Fruit fly (Drosophila melanogaster) whole organism, embryonic: ENCODE data around the gene CG11670.

ENCODE experiments used
- Atf6 ChIP-seq: fragments of 200-800 bp; sonication (Bioruptor generic); IDR thresholded peaks from 2 replicates; pipeline ENCODE4 v1.3.6; 2022; ENCODE audit warnings: missing biosample characterization, missing genetic modification characterization
- CG13123 ChIP-seq: fragments of 200-800 bp; sonication (Bioruptor generic); optimal IDR thresholded peaks from 2 replicates; lab custom pipeline; 2016; ENCODE audit warnings: missing biosample characterization, missing genetic modification characterization
- CG14014 ChIP-seq: fragments of 200-800 bp; sonication (Bioruptor generic); IDR thresholded peaks from 2 replicates; pipeline ENCODE4 v1.3.6; 2022; ENCODE audit warnings: missing biosample characterization, missing genetic modification characterization
- CG14441 ChIP-seq: fragments of 200-800 bp; sonication (Bioruptor generic); IDR thresholded peaks from 2 replicates; pipeline ENCODE4 v1.3.6; 2022; ENCODE audit warnings: missing biosample characterization, missing genetic modification characterization
- CG15073 ChIP-seq: fragments of 200-800 bp; sonication (Bioruptor generic); optimal IDR thresholded peaks from 2 replicates; lab custom pipeline; 2016; ENCODE audit warnings: missing biosample characterization, missing genetic modification characterization
- CG17186 ChIP-seq: fragments of 200-800 bp; sonication (Bioruptor generic); optimal IDR thresholded peaks from 3 replicates; lab custom pipeline; 2017; ENCODE audit warnings: missing biosample characterization, missing genetic modification reagents, missing genetic modification characterization
- CG18764 ChIP-seq: fragments of 200-800 bp; sonication (Bioruptor generic); optimal IDR thresholded peaks from 3 replicates; lab custom pipeline; 2016; ENCODE audit warnings: missing biosample characterization, missing genetic modification characterization
- CG2129 ChIP-seq: fragments of 200-800 bp; sonication (Bioruptor generic); IDR thresholded peaks from 2 replicates; pipeline ENCODE4 v1.3.6; 2022; ENCODE audit warnings: missing biosample characterization, missing genetic modification characterization; ENCODE audit not compliant: partially characterized antibody
- CG2199 ChIP-seq: fragments of 200-800 bp; sonication (Bioruptor generic); IDR thresholded peaks from 3 replicates; pipeline ENCODE4 v1.3.6; 2022; ENCODE audit warnings: missing biosample characterization, missing genetic modification characterization
- CG2678 ChIP-seq: fragments of 200-800 bp; sonication (Bioruptor generic); optimal IDR thresholded peaks from 3 replicates; lab custom pipeline; 2019; ENCODE audit warnings: missing biosample characterization, mild to moderate bottlenecking, missing genetic modification characterization, moderate library complexity
- CG3065 ChIP-seq: fragments of 200-800 bp; sonication (Bioruptor generic); optimal IDR thresholded peaks from 2 replicates; lab custom pipeline; 2016; ENCODE audit warnings: missing biosample characterization, missing genetic modification characterization
- CG34376 ChIP-seq: fragments of 200-800 bp; sonication (Bioruptor generic); optimal IDR thresholded peaks from 2 replicates; lab custom pipeline; 2018; ENCODE audit warnings: missing biosample characterization, mild to moderate bottlenecking, missing genetic modification characterization
- CG3995 ChIP-seq: fragments of 200-800 bp; sonication (Bioruptor generic); optimal IDR thresholded peaks from 3 replicates; lab custom pipeline; 2016; ENCODE audit warnings: missing biosample characterization, missing genetic modification characterization
- CG6791 ChIP-seq: fragments of 200-800 bp; sonication (Bioruptor generic); IDR thresholded peaks from 3 replicates; pipeline ENCODE4 v1.3.6; 2022; ENCODE audit warnings: missing biosample characterization, missing genetic modification characterization; ENCODE audit not compliant: partially characterized antibody
- CG6813 ChIP-seq: fragments of 200-800 bp; sonication (Bioruptor generic); optimal IDR thresholded peaks from 2 replicates; lab custom pipeline; 2017; ENCODE audit warnings: missing biosample characterization, missing genetic modification characterization, mild to moderate bottlenecking, moderate library complexity, missing genetic modification reagents
- CG9437 ChIP-seq: fragments of 200-800 bp; sonication (Bioruptor generic); optimal IDR thresholded peaks from 2 replicates; lab custom pipeline; 2018; ENCODE audit warnings: missing biosample characterization, mild to moderate bottlenecking, missing genetic modification characterization
- CTCF ChIP-seq: fragments of 200-800 bp; sonication (Bioruptor generic); optimal IDR thresholded peaks from 2 replicates; lab custom pipeline; 2017; ENCODE audit warnings: missing biosample characterization, mild to moderate bottlenecking, missing genetic modification characterization, moderate library complexity
- Deaf1 ChIP-seq: fragments of 200-800 bp; optimal IDR thresholded peaks from 3 replicates; lab custom pipeline; 2019; ENCODE audit warnings: missing biosample characterization, mild to moderate bottlenecking, missing genetic modification characterization, moderate library complexity
- Dip2 ChIP-seq: fragments of 200-800 bp; sonication (Bioruptor generic); IDR thresholded peaks from 2 replicates; pipeline ENCODE4 v1.3.6; 2022; ENCODE audit warnings: missing biosample characterization, missing genetic modification characterization
- ERR ChIP-seq: fragments of 200-800 bp; sonication (Bioruptor generic); optimal IDR thresholded peaks from 2 replicates; lab custom pipeline; 2016; ENCODE audit warnings: missing biosample characterization, missing genetic modification characterization
- Fer1 ChIP-seq: fragments of 200-800 bp; sonication (Bioruptor generic); optimal IDR thresholded peaks from 2 replicates; lab custom pipeline; 2017; ENCODE audit warnings: missing biosample characterization, mild to moderate bottlenecking, missing genetic modification characterization
- Gug ChIP-seq: fragments of 200-800 bp; sonication (Bioruptor generic); IDR thresholded peaks from 4 replicates; pipeline ENCODE4 v1.3.6; 2022; ENCODE audit warnings: missing biosample characterization, missing genetic modification characterization
- Lpt ChIP-seq: fragments of >200 bp; optimal IDR thresholded peaks from 2 replicates; lab custom pipeline; 2018; ENCODE audit warnings: missing biosample characterization, missing genetic modification characterization
- MESR4 ChIP-seq: fragments of 200-800 bp; sonication (Bioruptor generic); optimal IDR thresholded peaks from 2 replicates; lab custom pipeline; 2018; ENCODE audit warnings: missing biosample characterization, mild to moderate bottlenecking, missing genetic modification characterization, moderate library complexity
- MTF-1 ChIP-seq: fragments of 200-800 bp; sonication (Bioruptor generic); optimal IDR thresholded peaks from 2 replicates; lab custom pipeline; 2018; ENCODE audit warnings: missing biosample characterization, mild to moderate bottlenecking, missing genetic modification characterization, borderline replicate concordance
- Med ChIP-seq: fragments of 200-800 bp; sonication (Bioruptor generic); peaks from one replicate; lab custom pipeline; 2016; ENCODE audit warnings: missing biosample characterization, missing genetic modification characterization, mild to moderate bottlenecking, inconsistent platforms, moderate library complexity
- Mes4 ChIP-seq: fragments of 200-800 bp; sonication (Bioruptor generic); optimal IDR thresholded peaks from 2 replicates; lab custom pipeline; 2016; ENCODE audit warnings: missing biosample characterization, missing genetic modification characterization
- Nf-YC ChIP-seq: fragments of 200-800 bp; optimal IDR thresholded peaks from 3 replicates; lab custom pipeline; 2019; ENCODE audit warnings: missing biosample characterization, mild to moderate bottlenecking, missing genetic modification characterization, moderate library complexity
- Oli ChIP-seq: fragments of 200-800 bp; sonication (Bioruptor generic); optimal IDR thresholded peaks from 2 replicates; lab custom pipeline; 2018; ENCODE audit warnings: missing biosample characterization, mild to moderate bottlenecking, missing genetic modification characterization, moderate library complexity
- Optix ChIP-seq: fragments of 200-800 bp; sonication (Bioruptor generic); IDR thresholded peaks from 3 replicates; pipeline ENCODE4 v1.3.6; 2022; ENCODE audit warnings: missing biosample characterization, missing genetic modification characterization
- Pdp1 ChIP-seq, 2 experiments: fragments of 200-800 bp; sonication (Bioruptor generic); optimal IDR thresholded peaks; 3 replicates each; lab custom pipeline; 2016; ENCODE audit warnings: missing biosample characterization in 2 of 2, missing genetic modification characterization in 2 of 2, mild to moderate bottlenecking in 1 of 2, moderate library complexity in 1 of 2
- YL-1 ChIP-seq: fragments of 200-800 bp; sonication (Bioruptor generic); optimal IDR thresholded peaks from 3 replicates; lab custom pipeline; 2017; ENCODE audit warnings: missing biosample characterization, mild to moderate bottlenecking, missing genetic modification characterization
- amos ChIP-seq: fragments of 200-800 bp; sonication (Bioruptor generic); IDR thresholded peaks from 2 replicates; pipeline ENCODE4 v1.3.6; 2022; ENCODE audit warnings: missing biosample characterization, missing genetic modification characterization; ENCODE audit not compliant: partially characterized antibody
- ci ChIP-seq: fragments of 200-800 bp; sonication (Bioruptor generic); IDR thresholded peaks from 3 replicates; pipeline ENCODE4 v1.3.6; 2022; ENCODE audit warnings: missing biosample characterization, missing genetic modification characterization
- dan ChIP-seq: fragments of 200-800 bp; sonication (Bioruptor generic); IDR thresholded peaks from 2 replicates; pipeline ENCODE4 v1.3.6; 2022; ENCODE audit warnings: missing biosample characterization, missing genetic modification characterization
- dm ChIP-seq: fragments of 200-800 bp; sonication (Bioruptor generic); optimal IDR thresholded peaks from 3 replicates; lab custom pipeline; 2016; ENCODE audit warnings: missing biosample characterization, missing genetic modification characterization
- gfzf ChIP-seq: fragments of 200-800 bp; sonication (Bioruptor generic); optimal IDR thresholded peaks from 2 replicates; lab custom pipeline; 2016; ENCODE audit warnings: missing biosample characterization, mild to moderate bottlenecking, missing genetic modification characterization, moderate library complexity
- grn ChIP-seq: fragments of 200-800 bp; sonication (Bioruptor generic); optimal IDR thresholded peaks from 3 replicates; lab custom pipeline; 2017; ENCODE audit warnings: missing biosample characterization, missing genetic modification characterization
- maf-S ChIP-seq: fragments of 200-800 bp; sonication (Bioruptor generic); optimal IDR thresholded peaks from 2 replicates; lab custom pipeline; 2016; ENCODE audit warnings: missing biosample characterization, missing genetic modification characterization
- oc ChIP-seq: fragments of 200-800 bp; sonication (Bioruptor generic); optimal IDR thresholded peaks from 2 replicates; lab custom pipeline; 2018; ENCODE audit warnings: missing biosample characterization, mild to moderate bottlenecking, missing genetic modification characterization, moderate library complexity
- pb ChIP-seq: fragments of 200-800 bp; sonication (Bioruptor generic); optimal IDR thresholded peaks from 3 replicates; lab custom pipeline; 2016; ENCODE audit warnings: missing biosample characterization, missing genetic modification characterization
- psq ChIP-seq: fragments of 200-800 bp; sonication (Bioruptor generic); optimal IDR thresholded peaks from 2 replicates; lab custom pipeline; 2017; ENCODE audit warnings: missing biosample characterization, missing genetic modification characterization
- sens ChIP-seq: fragments of 200-800 bp; sonication (Bioruptor generic); peaks from one replicate; lab custom pipeline; 2016; ENCODE audit warnings: missing biosample characterization, missing genetic modification characterization
- sim ChIP-seq: fragments of 200-800 bp; sonication (Bioruptor generic); IDR thresholded peaks from 2 replicates; pipeline ENCODE4 v1.3.6; 2022; ENCODE audit warnings: missing biosample characterization, missing genetic modification characterization
- sqz ChIP-seq: fragments of 200-800 bp; sonication (Bioruptor generic); optimal IDR thresholded peaks from 3 replicates; lab custom pipeline; 2018; ENCODE audit warnings: missing biosample characterization, mild to moderate bottlenecking, missing genetic modification characterization
- tup ChIP-seq: fragments of 200-800 bp; sonication (Bioruptor generic); optimal IDR thresholded peaks from 2 replicates; lab custom pipeline; 2016; ENCODE audit warnings: missing biosample characterization, mild to moderate bottlenecking, missing genetic modification characterization, moderate library complexity
- unc-4 ChIP-seq: fragments of 200-800 bp; sonication (Bioruptor generic); IDR thresholded peaks from 2 replicates; pipeline ENCODE4 v1.3.6; 2022; ENCODE audit warnings: missing biosample characterization, missing genetic modification characterization; ENCODE audit not compliant: partially characterized antibody
- unpg ChIP-seq: fragments of 200-800 bp; sonication (Bioruptor generic); optimal IDR thresholded peaks from 3 replicates; lab custom pipeline; 2018; ENCODE audit warnings: missing biosample characterization, mild to moderate bottlenecking, missing genetic modification characterization, moderate library complexity
- vfl ChIP-seq: fragments of 200-800 bp; sonication (Bioruptor generic); optimal IDR thresholded peaks from 2 replicates; lab custom pipeline; 2016; ENCODE audit warnings: missing biosample characterization, missing genetic modification characterization
- wek ChIP-seq: fragments of 200-800 bp; sonication (Bioruptor generic); optimal IDR thresholded peaks from 3 replicates; lab custom pipeline; 2018; ENCODE audit warnings: missing biosample characterization, mild to moderate bottlenecking, missing genetic modification characterization, moderate library complexity

The CG11670 gene

dm6 chr3R:13030257-13031173, 11.3 kb upstream of the CG11670 start, which contains the start of the genes CG46281 and CG46280 (continued):
- no peak for TF ChIP-seq sqz (GFP tag; lab: Kevin White, UChicago)
- peak; percentile 20 for TF ChIP-seq Fer1
- TF ChIP-seq dm = no peak
- no peak for TF ChIP-seq maf-S
- no peak for TF ChIP-seq CG3065
- peak; percentile 64 for TF ChIP-seq unc-4 (GFP tag; lab: Robert Waterston, UW)
- no peak for TF ChIP-seq ERR (GFP tag; lab: Kevin White, UChicago)
- no peak for TF ChIP-seq tup (GFP tag; lab: Kevin White, UChicago)
- TF ChIP-seq Gug (GFP tag; lab: Robert Waterston, UW) = no peak
- TF ChIP-seq Nf-YC = no peak
- no peak for TF ChIP-seq CG2678 (tag; lab: Kevin White, UChicago)
- no peak for TF ChIP-seq CG14014
- no peak for TF ChIP-seq CG17186 (GFP tag; lab: Kevin White, UChicago)
- TF ChIP-seq CG3995 = no peak
- TF ChIP-seq YL-1 (GFP tag; lab: Kevin White, UChicago) = peak; percentile 83
- peak; percentile 38 for TF ChIP-seq vfl (GFP tag; lab: Kevin White, UChicago)
- no peak for TF ChIP-seq Lpt (GFP tag; lab: Kevin White, UChicago)
- no peak for TF ChIP-seq psq (GFP tag; lab: Kevin White, UChicago)
- no peak for TF ChIP-seq oc (tag; lab: Kevin White, UChicago)
- TF ChIP-seq gfzf = peak; percentile 78
- no peak for TF ChIP-seq CG18764
- TF ChIP-seq Oli (tag; lab: Kevin White, UChicago) = no peak
- no peak for TF ChIP-seq CG13123 (GFP tag; lab: Kevin White, UChicago)
- no peak for TF ChIP-seq pb
- no peak for TF ChIP-seq dan (GFP tag; lab: Robert Waterston, UW)
- TF ChIP-seq CG15073 = no peak
- peak; percentile 66 for TF ChIP-seq MESR4 (GFP tag; lab: Kevin White, UChicago)
- no peak for TF ChIP-seq unpg (GFP tag; lab: Kevin White, UChicago)
- no peak for TF ChIP-seq CG6813 (GFP tag; lab: Kevin White, UChicago)
- TF ChIP-seq CG2129 = no peak
- no peak for TF ChIP-seq Atf6
- TF ChIP-seq CTCF (GFP tag; lab: Kevin White, UChicago) = no peak

- TF ChIP-seq CG9437 (GFP tag; lab: Kevin White, UChicago) (peak; percentile 38), grn (GFP tag; lab: Kevin White, UChicago) (peak; percentile 33), CG2199 (GFP tag; lab: Robert Waterston, UW) (peak; percentile 60; the same call in 1 of the 3 replicates), Dip2 (GFP tag; lab: Robert Waterston, UW) (no peak), sim (GFP tag; lab: Robert Waterston, UW) (peak; percentile 41; the same call in 1 of the 2 replicates), sens (peak; percentile 24), MTF-1 (GFP tag; lab: Kevin White, UChicago) (no peak), CG34376 (GFP tag; lab: Kevin White, UChicago) (peak; percentile 1), Atf6 (peak; percentile 38; the same call in 1 of the 2 replicates), CG14441 (GFP tag; lab: Robert Waterston, UW) (0 out of 2 replicates have a peak, but pooled peaks have one; percentile 15), Deaf1 (peak; percentile 85), Mes4 (GFP tag; lab: Kevin White, UChicago) (no peak), Optix (GFP tag; lab: Robert Waterston, UW) (peak; percentile 18; the same call in 1 of the 3 replicates), CG6791 (0 out of 3 replicates have a peak, but pooled peaks have one; percentile 10), Med (peak; percentile 72), wek (GFP tag; lab: Kevin White, UChicago) (no peak), ci (GFP tag; lab: Robert Waterston, UW) (peak; percentile 47; the same call in 1 of the 3 replicates), amos (peak; percentile 25), Pdp1 (GFP tag; optimal IDR thresholded peaks at IDR 0.05; lab: Kevin White, UChicago) (peak in 1 of 2 experiments; percentile 73)
Measured at dm6 chr3R:13032323-13032722, 9.5 kb upstream of the CG11670 start, which contains the start of gene ry. Gene ry, plus strand, starts transcription at chr3R:13032528.
